Fruit fly (Drosophila melanogaster) whole organism, pupa: Measurements from ENCODE around the gene scyl.

ENCODE experiments used
- CG10348 ChIP-seq: fragments of 200-800 bp; sonication (Bioruptor generic); IDR thresholded peaks from 2 replicates; pipeline ENCODE4 v1.3.6; 2022; ENCODE audit warnings: missing biosample characterization, missing genetic modification characterization
- CG17806 ChIP-seq: fragments of 200-800 bp; sonication (Bioruptor generic); optimal IDR thresholded peaks from 2 replicates; lab custom pipeline; 2018; ENCODE audit warnings: missing biosample characterization, mild to moderate bottlenecking, missing genetic modification characterization, moderate library complexity
- EcR ChIP-seq: fragments of 200-800 bp; sonication (Bioruptor generic); optimal IDR thresholded peaks from 3 replicates; lab custom pipeline; 2019; ENCODE audit warnings: missing biosample characterization, missing genetic modification characterization, mild to moderate bottlenecking, moderate library complexity, missing genetic modification reagents
- Pif1B ChIP-seq: fragments of 200-800 bp; sonication (Bioruptor generic); optimal IDR thresholded peaks from 3 replicates; lab custom pipeline; 2016; ENCODE audit warnings: missing biosample characterization, missing genetic modification characterization

DNA sequence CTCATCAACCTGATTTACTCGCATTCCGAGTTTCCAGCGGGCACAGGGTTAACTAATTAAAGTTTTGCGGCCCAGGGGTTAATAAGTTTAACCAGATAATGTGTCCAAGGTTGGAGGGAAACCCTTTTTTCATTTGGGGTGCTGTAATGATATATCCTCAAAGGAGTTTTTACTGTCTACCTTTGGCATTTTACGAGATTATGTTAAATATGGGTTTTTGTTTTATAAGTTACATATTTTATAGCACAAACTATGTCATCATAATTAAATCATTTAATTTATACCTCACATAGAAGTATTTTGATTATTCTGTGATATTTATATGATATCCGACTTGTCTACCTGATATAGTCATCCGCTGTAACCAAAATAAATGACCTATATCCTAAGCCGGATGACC lies 16.0 kb upstream of the scyl start, which contains the start of gene Ir68a:
- no peak for TF ChIP-seq CG17806 (tag; lab: Kevin White, UChicago)
- no peak for TF ChIP-seq EcR (GFP tag; lab: Kevin White, UChicago)
- no peak for TF ChIP-seq Pif1B
- TF ChIP-seq CG10348 (GFP tag; lab: Robert Waterston, UW), result no peak
